Fruit fly (Drosophila melanogaster): Measurements from ENCODE around the gene CG11050.

The CG11050 gene

dm6 chr2L:6622031-6622430 is 11.2 kb downstream of the CG11050 start:
- TF ChIP-seq CG8478 (optimal IDR thresholded peaks at IDR 0.05) (no peak), CTCF (optimal IDR thresholded peaks at IDR 0.05) (no peak)

dm6 chr2L:6622642-6623162 is 11.9 kb downstream of the CG11050 start, which contains the start of gene CG34345:
Gene CG34345, plus strand, starts transcription at chr2L:6623112.
- TF ChIP-seq CTCF (optimal IDR thresholded peaks at IDR 0.05) (peak; percentile 43 to 74), CG8478 (optimal IDR thresholded peaks at IDR 0.05) (no peak)

dm6 chr2L:6632307-6632706 is 21.5 kb downstream of the CG11050 start, which contains the start of gene Oatp26F:
Gene Oatp26F, minus strand, starts transcription at chr2L:6632407.
- TF ChIP-seq CG8478 (optimal IDR thresholded peaks at IDR 0.05) (no peak), CTCF (optimal IDR thresholded peaks at IDR 0.05) (no peak)

- TF ChIP-seq CTCF (optimal IDR thresholded peaks at IDR 0.05) (no peak), CG8478 (optimal IDR thresholded peaks at IDR 0.05) (no peak)
Observed at dm6 chr2L:6643218-6643756, 32.5 kb downstream of the CG11050 start.

dm6 chr2L:6644421-6645059 is 33.7 kb downstream of the CG11050 start:
- TF ChIP-seq CG8478 (optimal IDR thresholded peaks at IDR 0.05), result no peak
- no peak for TF ChIP-seq CTCF (optimal IDR thresholded peaks at IDR 0.05)

dm6 chr2L:6647103-6647711 is 36.4 kb downstream of the CG11050 start:
- TF ChIP-seq CTCF (optimal IDR thresholded peaks at IDR 0.05) (no peak), CG8478 (optimal IDR thresholded peaks at IDR 0.05) (no peak)

- TF ChIP-seq CTCF (optimal IDR thresholded peaks at IDR 0.05), result no peak
- TF ChIP-seq CG8478 (optimal IDR thresholded peaks at IDR 0.05), result no peak
Observed at dm6 chr2L:6648163-6648628, 37.4 kb downstream of the CG11050 start.

dm6 chr2L:6649085-6649754 is 38.4 kb downstream of the CG11050 start, which contains the start of the genes CG31635 and Tango1:
Gene CG31635, minus strand, starts transcription at chr2L:6649114.
Gene Tango1, plus strand, starts transcription at chr2L:6649388.
- no peak for TF ChIP-seq CTCF (optimal IDR thresholded peaks at IDR 0.05)
- TF ChIP-seq CG8478 (optimal IDR thresholded peaks at IDR 0.05), result no peak

dm6 chr2L:6656264-6656676 is 45.5 kb downstream of the CG11050 start, which contains the start of gene CG31633:
Gene CG31633, minus strand, starts transcription at chr2L:6656321.
- no peak for TF ChIP-seq CTCF (optimal IDR thresholded peaks at IDR 0.05)
- TF ChIP-seq CG8478 (optimal IDR thresholded peaks at IDR 0.05), result no peak

- no peak for TF ChIP-seq CTCF (optimal IDR thresholded peaks at IDR 0.05)
- no peak for TF ChIP-seq CG8478 (optimal IDR thresholded peaks at IDR 0.05)
Observed at dm6 chr2L:6657969-6658748, 47.3 kb downstream of the CG11050 start, which contains the start of the genes CG31636 and Ube4A. Gene CG31636, minus strand, starts transcription at chr2L:6658152. Gene Ube4A, plus strand, starts transcription at chr2L:6658517.

dm6 chr2L:6663562-6664051 is 52.8 kb downstream of the CG11050 start, which contains the start of the genes CG13771, CG34310 and cup:
Gene CG13771, minus strand, starts transcription at chr2L:6663612.
Gene CG34310, plus strand, starts transcription at chr2L:6663664.
Gene cup, plus strand, starts transcription at chr2L:6663664.
- TF ChIP-seq CG8478 (optimal IDR thresholded peaks at IDR 0.05), result no peak
- TF ChIP-seq CTCF (optimal IDR thresholded peaks at IDR 0.05), result no peak

All from S2 (cell line).